Fruit fly (Drosophila melanogaster) whole organism, wandering third instar larva: Measurements from ENCODE around the gene S-Lap2.
A peak's percentile ranks its signal among the peaks of the same experiment; 100 is the strongest.

Source experiments
- Abd-B ChIP-seq: fragments of >200 bp; optimal IDR thresholded peaks from 2 replicates; lab custom pipeline; 2017; ENCODE audit warnings: missing biosample characterization, missing genetic modification characterization
- CG32264 ChIP-seq: fragments of 200-800 bp; sonication (Bioruptor generic); optimal IDR thresholded peaks from 2 replicates; lab custom pipeline; 2016; ENCODE audit warnings: missing biosample characterization, missing genetic modification characterization
- CG9705 ChIP-seq: fragments of 200-800 bp; sonication (Bioruptor generic); optimal IDR thresholded peaks from 2 replicates; lab custom pipeline; 2018; ENCODE audit warnings: missing biosample characterization, mild to moderate bottlenecking, missing genetic modification characterization
- CrebA ChIP-seq: fragments of 200-800 bp; sonication (Bioruptor generic); optimal IDR thresholded peaks from 2 replicates; lab custom pipeline; 2016; ENCODE audit warnings: missing biosample characterization, mild to moderate bottlenecking, missing genetic modification characterization, borderline replicate concordance
- Dfd ChIP-seq: fragments of >200 bp; optimal IDR thresholded peaks from 2 replicates; lab custom pipeline; 2017; ENCODE audit warnings: missing biosample characterization, missing genetic modification characterization
- Dif ChIP-seq: fragments of 200-275, 200-300 bp; sonication (Bioruptor generic); optimal IDR thresholded peaks from 2 replicates; lab custom pipeline; 2018; ENCODE audit warnings: missing biosample characterization, missing genetic modification characterization; ENCODE audit not compliant: partially characterized antibody
- GATAd ChIP-seq: sonication (Bioruptor generic); optimal IDR thresholded peaks from 2 replicates; lab custom pipeline; 2016; ENCODE audit warnings: missing biosample characterization, missing genetic modification characterization
- HLH106 ChIP-seq: fragments of 200-800 bp; optimal IDR thresholded peaks from 3 replicates; lab custom pipeline; 2019; ENCODE audit warnings: missing biosample characterization, mild to moderate bottlenecking, missing genetic modification characterization, moderate library complexity
- Hnf4 ChIP-seq: fragments of 200-800 bp; sonication (Bioruptor generic); optimal IDR thresholded peaks from 2 replicates; lab custom pipeline; 2016; ENCODE audit warnings: missing biosample characterization, mild to moderate bottlenecking, missing genetic modification characterization
- Hr78 ChIP-seq: fragments of >200 bp; optimal IDR thresholded peaks from 2 replicates; lab custom pipeline; 2017; ENCODE audit warnings: missing biosample characterization, missing genetic modification characterization
- Hr83 ChIP-seq: fragments of 200-300 bp; sonication (Bioruptor generic); optimal IDR thresholded peaks from 2 replicates; lab custom pipeline; 2016; ENCODE audit warnings: missing biosample characterization, mild to moderate bottlenecking, missing genetic modification characterization, moderate library complexity; ENCODE audit not compliant: poor library complexity, severe bottlenecking
- Jra ChIP-seq: sonication (Bioruptor generic); optimal IDR thresholded peaks from 2 replicates; lab custom pipeline; 2016; ENCODE audit warnings: missing biosample characterization, missing genetic modification characterization
- Mio ChIP-seq: sonication (Bioruptor generic); optimal IDR thresholded peaks from 2 replicates; lab custom pipeline; 2016; ENCODE audit warnings: missing biosample characterization, missing genetic modification characterization
- Myc ChIP-seq: fragments of >200 bp; optimal IDR thresholded peaks from 2 replicates; lab custom pipeline; 2017
- N ChIP-seq: fragments of >200 bp; optimal IDR thresholded peaks from 2 replicates; lab custom pipeline; 2018; ENCODE audit warnings: missing biosample characterization, missing external identifiers, missing genetic modification characterization
- OdsH ChIP-seq: fragments of 200-800 bp; sonication (Bioruptor generic); optimal IDR thresholded peaks from 2 replicates; lab custom pipeline; 2016; ENCODE audit warnings: missing biosample characterization, mild to moderate bottlenecking, missing genetic modification characterization
- Rel ChIP-seq, 2 experiments: fragments of 200-800 bp; sonication (Bioruptor generic) in 1 of 2; optimal IDR thresholded peaks; 2 replicates in 1 of 2; 3 replicates in 1 of 2; lab custom pipeline; 2016 to 2019; ENCODE audit warnings: mild to moderate bottlenecking in 2 of 2, missing biosample characterization in 2 of 2, missing genetic modification characterization in 2 of 2, moderate library complexity in 1 of 2
- Sp1 ChIP-seq: fragments of 200-800 bp; sonication (Bioruptor generic); optimal IDR thresholded peaks from 3 replicates; lab custom pipeline; 2019; ENCODE audit warnings: missing biosample characterization, mild to moderate bottlenecking, missing genetic modification characterization, moderate library complexity
- Vsx2 ChIP-seq: fragments of 200-300, 225-300 bp; sonication (Bioruptor generic); optimal IDR thresholded peaks from 2 replicates; lab custom pipeline; 2018; ENCODE audit warnings: missing biosample characterization, missing genetic modification characterization; ENCODE audit not compliant: partially characterized antibody
- br ChIP-seq: fragments of 200-800 bp; sonication (Bioruptor generic); optimal IDR thresholded peaks from 2 replicates; lab custom pipeline; 2016; ENCODE audit warnings: missing biosample characterization, missing genetic modification characterization
- brk ChIP-seq: fragments of 200-800 bp; sonication (Bioruptor generic); optimal IDR thresholded peaks from 2 replicates; lab custom pipeline; 2016; ENCODE audit warnings: missing biosample characterization, mild to moderate bottlenecking, missing genetic modification characterization
- dl ChIP-seq, 2 experiments: fragments of 175-275, 200-275 bp in 1 of 2; fragments of 200-275 bp in 1 of 2; sonication (Bioruptor generic); optimal IDR thresholded peaks; lab custom pipeline; 2018; ENCODE audit warnings: mild to moderate bottlenecking in 2 of 2, missing biosample characterization in 2 of 2, missing genetic modification characterization in 2 of 2, moderate library complexity in 2 of 2; ENCODE audit not compliant: partially characterized antibody in 2 of 2, insufficient read depth in 1 of 2
- dmrt93B ChIP-seq: fragments of 200-800 bp; sonication (Bioruptor generic); optimal IDR thresholded peaks from 2 replicates; lab custom pipeline; 2018; ENCODE audit warnings: missing biosample characterization, mild to moderate bottlenecking, missing genetic modification characterization
- dsf ChIP-seq: sonication (Bioruptor generic); optimal IDR thresholded peaks from 2 replicates; lab custom pipeline; 2016; ENCODE audit warnings: missing biosample characterization, missing genetic modification characterization, borderline replicate concordance
- ey ChIP-seq: fragments of 200-800 bp; sonication (Bioruptor generic); optimal IDR thresholded peaks from 2 replicates; lab custom pipeline; 2016; ENCODE audit warnings: missing biosample characterization, missing genetic modification characterization
- foxo ChIP-seq, 2 experiments: fragments of 200-800 bp; sonication (Bioruptor generic); optimal IDR thresholded peaks; 2 replicates in 1 of 2; 3 replicates in 1 of 2; lab custom pipeline; 2016 to 2017; ENCODE audit warnings: missing biosample characterization in 2 of 2, missing genetic modification characterization in 2 of 2
- fru ChIP-seq: fragments of 200-800 bp; sonication (Bioruptor generic); optimal IDR thresholded peaks from 3 replicates; lab custom pipeline; 2016; ENCODE audit warnings: missing biosample characterization, mild to moderate bottlenecking, missing genetic modification characterization
- h ChIP-seq: fragments of 200-800 bp; sonication (Bioruptor generic); optimal IDR thresholded peaks from 3 replicates; lab custom pipeline; 2016; ENCODE audit warnings: missing biosample characterization, mild to moderate bottlenecking, missing genetic modification characterization
- jim ChIP-seq: fragments of 175-275, 200-325 bp; sonication (Bioruptor generic); optimal IDR thresholded peaks from 2 replicates; lab custom pipeline; 2016; ENCODE audit warnings: missing biosample characterization, mild to moderate bottlenecking, missing genetic modification characterization
- lola ChIP-seq: fragments of >200 bp; optimal IDR thresholded peaks from 2 replicates; lab custom pipeline; 2017; ENCODE audit warnings: missing biosample characterization, missing genetic modification characterization
- pan ChIP-seq: fragments of >200 bp; optimal IDR thresholded peaks from 2 replicates; lab custom pipeline; 2017
- psq ChIP-seq: fragments of 200-800 bp; sonication (Bioruptor generic); optimal IDR thresholded peaks from 3 replicates; lab custom pipeline; 2017; ENCODE audit warnings: missing biosample characterization, mild to moderate bottlenecking, missing genetic modification characterization, moderate library complexity
- rgr ChIP-seq: fragments of 200-800 bp; sonication (Bioruptor generic); optimal IDR thresholded peaks from 3 replicates; lab custom pipeline; 2016; ENCODE audit warnings: missing biosample characterization, mild to moderate bottlenecking, missing genetic modification characterization
- sage ChIP-seq: fragments of 200-800 bp; sonication (Bioruptor generic); optimal IDR thresholded peaks from 2 replicates; lab custom pipeline; 2016; ENCODE audit warnings: missing biosample characterization, mild to moderate bottlenecking, missing genetic modification characterization
- sv ChIP-seq: fragments of 200-800 bp; sonication (Bioruptor generic); optimal IDR thresholded peaks from 3 replicates; lab custom pipeline; 2016; ENCODE audit warnings: missing biosample characterization, missing genetic modification characterization
- tai ChIP-seq: sonication (Bioruptor generic); optimal IDR thresholded peaks from 2 replicates; lab custom pipeline; 2016; ENCODE audit warnings: missing biosample characterization, missing genetic modification characterization
- usp ChIP-seq: fragments of >200 bp; optimal IDR thresholded peaks from 2 replicates; lab custom pipeline; 2017; ENCODE audit warnings: missing biosample characterization, missing genetic modification characterization
- woc ChIP-seq: sonication (Bioruptor generic); optimal IDR thresholded peaks from 2 replicates; lab custom pipeline; 2016; ENCODE audit warnings: missing biosample characterization, mild to moderate bottlenecking, missing genetic modification characterization

S-Lap2 gene

dm6 chr3L:8667809-8668593, 48.3 kb downstream of the S-Lap2 start (continued):
- TF ChIP-seq sage (GFP tag; lab: Kevin White, UChicago) (peak; percentile 64), jim (GFP tag; lab: Kevin White, UChicago) (no peak), Hnf4 (GFP tag; lab: Kevin White, UChicago) (peak; percentile 78), dl (GFP tag; optimal IDR thresholded peaks at IDR 0.05; lab: Kevin White, UChicago; ENCODE audit: insufficient read depth in 1 of 2, partially characterized antibody in 2 of 2) (no peak), woc (peak; percentile 63), psq (GFP tag; lab: Kevin White, UChicago) (peak; percentile 85)

- TF ChIP-seq Abd-B: no peak
- peak; percentile 87 for TF ChIP-seq Sp1 (GFP tag; lab: Kevin White, UChicago)
- no peak for TF ChIP-seq Dif (GFP tag; lab: Kevin White, UChicago)
- TF ChIP-seq Vsx2 (GFP tag; lab: Kevin White, UChicago): no peak
- peak; percentile 22 for TF ChIP-seq CG9705 (GFP tag; lab: Kevin White, UChicago)
- no peak for TF ChIP-seq GATAd (GFP tag; lab: Kevin White, UChicago)
- peak; percentile 60 for TF ChIP-seq Hnf4 (GFP tag; lab: Kevin White, UChicago)
- peak; percentile 66 for TF ChIP-seq rgr (GFP tag; lab: Kevin White, UChicago)
- TF ChIP-seq ey: peak; percentile 80
- no peak for TF ChIP-seq Mio
- TF ChIP-seq lola (GFP tag; lab: Kevin White, UChicago): no peak
- no peak for TF ChIP-seq Hr83 (GFP tag; lab: Kevin White, UChicago)
- TF ChIP-seq sv (GFP tag; lab: Kevin White, UChicago): no peak
- TF ChIP-seq Hr78: no peak
- TF ChIP-seq foxo (GFP tag; optimal IDR thresholded peaks at IDR 0.05; lab: Kevin White, UChicago): peak in 1 of 2 experiments; percentile 68
- TF ChIP-seq Jra (GFP tag; lab: Kevin White, UChicago): no peak
- TF ChIP-seq Dfd: no peak
- no peak for TF ChIP-seq Rel (GFP tag; optimal IDR thresholded peaks at IDR 0.05; lab: Kevin White, UChicago)
- peak; percentile 48 for TF ChIP-seq Rel (tag; optimal IDR thresholded peaks at IDR 0.05; lab: Kevin White, UChicago)
- TF ChIP-seq tai: no peak
- TF ChIP-seq OdsH: peak; percentile 78
- peak; percentile 45 for TF ChIP-seq psq (GFP tag; lab: Kevin White, UChicago)
- TF ChIP-seq CG32264 (GFP tag; lab: Kevin White, UChicago): peak; percentile 40
- TF ChIP-seq h (GFP tag; lab: Kevin White, UChicago): peak; percentile 88
- peak; percentile 49 for TF ChIP-seq dmrt93B
- TF ChIP-seq dsf (GFP tag; lab: Kevin White, UChicago): no peak
- no peak for TF ChIP-seq CrebA (GFP tag; lab: Kevin White, UChicago)
- no peak for TF ChIP-seq jim (GFP tag; lab: Kevin White, UChicago)
- TF ChIP-seq Myc (lab: Kevin White, UChicago): no peak
- TF ChIP-seq HLH106 (tag; lab: Kevin White, UChicago): peak; percentile 88
- no peak for TF ChIP-seq N (GFP tag; lab: Kevin White, UChicago)
- no peak for TF ChIP-seq brk (GFP tag; lab: Kevin White, UChicago)
- TF ChIP-seq br (GFP tag; lab: Kevin White, UChicago): peak; percentile 73
- TF ChIP-seq woc: peak; percentile 82
- no peak for TF ChIP-seq pan (lab: Kevin White, UChicago)
- no peak for TF ChIP-seq dl (GFP tag; optimal IDR thresholded peaks at IDR 0.05; lab: Kevin White, UChicago; ENCODE audit: insufficient read depth in 1 of 2, partially characterized antibody in 2 of 2)
- no peak for TF ChIP-seq usp (GFP tag; lab: Kevin White, UChicago)
- TF ChIP-seq fru: peak; percentile 93
- no peak for TF ChIP-seq sage (GFP tag; lab: Kevin White, UChicago)
These were observed 49.4 kb downstream of the S-Lap2 start for dm6 chr3L:8669087-8669486.
